Worm (Caenorhabditis elegans) whole organism, L1 larva: Measurements from ENCODE around the gene mpst-2.

Experiments
- C16A3.4 ChIP-seq: fragments of 150-350 bp; optimal IDR thresholded peaks from 2 replicates; lab custom pipeline; 2014; ENCODE audit warnings: missing biosample characterization, missing genetic modification characterization
- C34B4.2 ChIP-seq: sonication (generic microtip); optimal IDR thresholded peaks from 2 replicates; lab custom pipeline; 2017; ENCODE audit warnings: mild to moderate bottlenecking, missing genetic modification characterization, missing compliant biosample characterization
- F16B12.6 ChIP-seq: fragments of 150-350 bp; optimal IDR thresholded peaks from 2 replicates; lab custom pipeline; 2014; ENCODE audit warnings: missing biosample characterization, missing genetic modification characterization
- Y116A8C.19 ChIP-seq: sonication (generic microtip); optimal IDR thresholded peaks from 2 replicates; lab custom pipeline; 2016; ENCODE audit warnings: missing compliant biosample characterization, missing genetic modification characterization, borderline replicate concordance
- alr-1 ChIP-seq: fragments of 200-800 bp; sonication (Bioruptor generic); optimal IDR thresholded peaks from 2 replicates; lab custom pipeline; 2018; ENCODE audit warnings: borderline replicate concordance, mild to moderate bottlenecking, missing genetic modification characterization, missing compliant biosample characterization
- ama-1 ChIP-seq: fragments of 150-350 bp; optimal IDR thresholded peaks from 2 replicates; lab custom pipeline; 2014
- ceh-82 ChIP-seq, 3 experiments: fragments of 150-350 bp in 1 of 3; sonication (generic microtip) in 2 of 3; optimal IDR thresholded peaks; 2 replicates each; lab custom pipeline; 2014 to 2017; ENCODE audit warnings: missing biosample characterization in 3 of 3, missing genetic modification characterization in 3 of 3
- egl-13 ChIP-seq: sonication (generic microtip); optimal IDR thresholded peaks from 2 replicates; lab custom pipeline; 2016; ENCODE audit warnings: missing genotype, missing genetic modification reagents, missing genetic modification characterization, missing compliant biosample characterization
- elt-2 ChIP-seq: sonication (generic microtip); optimal IDR thresholded peaks from 2 replicates; lab custom pipeline; 2016; ENCODE audit warnings: missing genetic modification characterization, mild to moderate bottlenecking, inconsistent platforms, missing compliant biosample characterization, missing genetic modification reagents
- ets-5 ChIP-seq: fragments of 200-800 bp; sonication (Bioruptor generic); IDR thresholded peaks from 2 replicates; pipeline ENCODE4 v1.3.6; 2022; ENCODE audit warnings: missing genetic modification characterization, missing compliant biosample characterization
- fkh-4 ChIP-seq: sonication (generic microtip); optimal IDR thresholded peaks from 2 replicates; lab custom pipeline; 2016; ENCODE audit warnings: missing compliant biosample characterization, missing genetic modification characterization, borderline replicate concordance
- fkh-8 ChIP-seq: sonication (generic microtip); optimal IDR thresholded peaks from 2 replicates; lab custom pipeline; 2016; ENCODE audit warnings: mild to moderate bottlenecking, missing genetic modification characterization, missing compliant biosample characterization
- fos-1 ChIP-seq: fragments of 150-350 bp; optimal IDR thresholded peaks from 2 replicates; lab custom pipeline; 2014; ENCODE audit warnings: missing biosample characterization, missing genetic modification characterization
- grh-1 ChIP-seq: fragments of 200-800 bp; sonication (Bioruptor generic); IDR thresholded peaks from 2 replicates; pipeline ENCODE4 v1.3.6; 2022; ENCODE audit warnings: missing genetic modification reagents, missing genetic modification characterization, missing compliant biosample characterization
- hlh-17 ChIP-seq: fragments of 200-800 bp; sonication (Bioruptor generic); optimal IDR thresholded peaks from 2 replicates; lab custom pipeline; 2018; ENCODE audit warnings: missing genetic modification characterization, mild to moderate bottlenecking, missing compliant biosample characterization, moderate library complexity, borderline replicate concordance
- hlh-4 ChIP-seq: sonication (generic microtip); optimal IDR thresholded peaks from 2 replicates; lab custom pipeline; 2016; ENCODE audit warnings: mild to moderate bottlenecking, missing genetic modification characterization, missing compliant biosample characterization
- hpl-2 ChIP-seq: fragments of 150-350 bp; optimal IDR thresholded peaks from 2 replicates; lab custom pipeline; 2014; ENCODE audit warnings: missing biosample characterization, missing genetic modification reagents, missing genetic modification characterization
- irx-1 ChIP-seq: sonication (generic microtip); optimal IDR thresholded peaks from 2 replicates; lab custom pipeline; 2016; ENCODE audit warnings: missing genetic modification characterization, missing compliant biosample characterization
- jun-1 ChIP-seq: fragments of 150-350 bp; optimal IDR thresholded peaks from 2 replicates; lab custom pipeline; 2014; ENCODE audit warnings: missing biosample characterization, missing genetic modification reagents, missing genetic modification characterization
- lin-14 ChIP-seq: fragments of 200-800 bp; sonication (Bioruptor generic); optimal IDR thresholded peaks from 2 replicates; lab custom pipeline; 2018; ENCODE audit warnings: mild to moderate bottlenecking, missing genetic modification characterization, moderate library complexity, missing compliant biosample characterization
- lin-39 ChIP-seq: fragments of 150-350 bp; optimal IDR thresholded peaks from 2 replicates; lab custom pipeline; 2014; ENCODE audit warnings: missing biosample characterization, missing genetic modification reagents, missing genetic modification characterization
- lsy-2 ChIP-seq, 2 experiments: fragments of 150-350 bp; optimal IDR thresholded peaks; 2 replicates each; lab custom pipeline; 2014; ENCODE audit warnings: missing biosample characterization in 2 of 2, missing genetic modification characterization in 2 of 2
- mab-9 ChIP-seq: fragments of 200-800 bp; sonication (Bioruptor generic); IDR thresholded peaks from 2 replicates; pipeline ENCODE4 v1.3.6; 2022; ENCODE audit warnings: missing genetic modification reagents, missing genetic modification characterization, missing compliant biosample characterization
- mef-2 ChIP-seq: fragments of 150-350 bp; optimal IDR thresholded peaks from 2 replicates; lab custom pipeline; 2014; ENCODE audit warnings: missing biosample characterization, missing genetic modification characterization
- nhr-12 ChIP-seq: sonication (generic microtip); optimal IDR thresholded peaks from 2 replicates; lab custom pipeline; 2017; ENCODE audit warnings: missing biosample characterization, missing genetic modification characterization
- nhr-20 ChIP-seq: sonication (generic microtip); optimal IDR thresholded peaks from 2 replicates; lab custom pipeline; 2016; ENCODE audit warnings: mild to moderate bottlenecking, missing genetic modification characterization, missing compliant biosample characterization
- nhr-237 ChIP-seq: fragments of 150-350 bp; optimal IDR thresholded peaks from 2 replicates; lab custom pipeline; 2014; ENCODE audit warnings: missing biosample characterization, missing genetic modification characterization
- nhr-28 ChIP-seq: fragments of 150-350 bp; optimal IDR thresholded peaks from 2 replicates; lab custom pipeline; 2014; ENCODE audit warnings: missing biosample characterization, missing genetic modification characterization
- nhr-77 ChIP-seq: fragments of 150-350 bp; optimal IDR thresholded peaks from 2 replicates; lab custom pipeline; 2014; ENCODE audit warnings: missing biosample characterization, missing genetic modification characterization
- pax-3 ChIP-seq: fragments of 200-800 bp; sonication (Bioruptor generic); optimal IDR thresholded peaks from 2 replicates; lab custom pipeline; 2018; ENCODE audit warnings: mild to moderate bottlenecking, missing genetic modification characterization, moderate library complexity, missing compliant biosample characterization
- pqm-1 ChIP-seq: sonication (generic microtip); optimal IDR thresholded peaks from 3 replicates; lab custom pipeline; 2017; ENCODE audit warnings: missing biosample characterization, missing genetic modification characterization
- rnt-1 ChIP-seq: sonication (generic microtip); optimal IDR thresholded peaks from 2 replicates; lab custom pipeline; 2016; ENCODE audit warnings: mild to moderate bottlenecking, missing genetic modification characterization, moderate library complexity, missing compliant biosample characterization
- snpc-4 ChIP-seq: fragments of 150-350 bp; optimal IDR thresholded peaks from 2 replicates; lab custom pipeline; 2014; ENCODE audit warnings: missing biosample characterization, missing genetic modification characterization
- snu-23 ChIP-seq: sonication (generic microtip); optimal IDR thresholded peaks from 2 replicates; lab custom pipeline; 2016; ENCODE audit warnings: missing genetic modification characterization, missing compliant biosample characterization
- sptf-1 ChIP-seq: fragments of 150-350 bp; optimal IDR thresholded peaks from 2 replicates; lab custom pipeline; 2014; ENCODE audit warnings: missing biosample characterization, missing genetic modification characterization
- swsn-7 ChIP-seq: sonication (generic microtip); optimal IDR thresholded peaks from 2 replicates; lab custom pipeline; 2016; ENCODE audit warnings: missing genetic modification characterization, missing compliant biosample characterization
- tbx-2 ChIP-seq: sonication (generic microtip); optimal IDR thresholded peaks from 2 replicates; lab custom pipeline; 2016; ENCODE audit warnings: missing genetic modification characterization, missing compliant biosample characterization
- unc-130 ChIP-seq: fragments of 150-350 bp; optimal IDR thresholded peaks from 2 replicates; lab custom pipeline; 2017; ENCODE audit warnings: missing biosample characterization, missing genetic modification characterization, inconsistent platforms
- unc-30 ChIP-seq: sonication (generic microtip); optimal IDR thresholded peaks from 2 replicates; lab custom pipeline; 2017; ENCODE audit warnings: missing biosample characterization, missing genetic modification characterization
- unc-62 ChIP-seq: fragments of 150-350 bp; optimal IDR thresholded peaks from 2 replicates; lab custom pipeline; 2014; ENCODE audit warnings: missing biosample characterization, missing genetic modification reagents, missing genetic modification characterization
- unc-86 ChIP-seq: sonication (generic microtip); optimal IDR thresholded peaks from 2 replicates; lab custom pipeline; 2016; ENCODE audit warnings: missing genetic modification characterization, missing compliant biosample characterization
- vab-15 ChIP-seq: sonication (generic microtip); optimal IDR thresholded peaks from 2 replicates; lab custom pipeline; 2017; ENCODE audit warnings: missing genotype, mild to moderate bottlenecking, missing genetic modification characterization, missing compliant biosample characterization
- zag-1 ChIP-seq: fragments of 150-350 bp; optimal IDR thresholded peaks from 2 replicates; lab custom pipeline; 2014; ENCODE audit warnings: missing biosample characterization, missing genetic modification characterization
- ztf-4 ChIP-seq: fragments of 150-350 bp; optimal IDR thresholded peaks from 2 replicates; lab custom pipeline; 2014; ENCODE audit warnings: missing biosample characterization, missing genetic modification characterization

Gene mpst-2

ce11 chrV:14855626-14856025 lies 37.6 kb downstream of the mpst-2 start (continued):
- TF ChIP-seq tbx-2 (tag; lab: Kevin White, UChicago), result no peak
- TF ChIP-seq unc-86 (tag; lab: Kevin White, UChicago), result no peak
- TF ChIP-seq nhr-28 (tag; lab: Kevin White, UChicago), result no peak
- TF ChIP-seq nhr-20 (tag; lab: Kevin White, UChicago), result peak; percentile 41
- no peak for TF ChIP-seq irx-1
- TF ChIP-seq nhr-12 (tag; lab: Kevin White, UChicago), result no peak
- TF ChIP-seq C16A3.4, result peak; percentile 50
- no peak for TF ChIP-seq fkh-4 (tag; lab: Kevin White, UChicago)
- TF ChIP-seq hpl-2 (GFP tag; lab: Kevin White, UChicago), result no peak
- no peak for TF ChIP-seq F16B12.6 (tag; lab: Kevin White, UChicago)
- no peak for TF ChIP-seq sptf-1 (tag; lab: Kevin White, UChicago)
- no peak for TF ChIP-seq jun-1 (tag; lab: Kevin White, UChicago)
- TF ChIP-seq ama-1 (lab: Kevin White, UChicago), result no peak
- TF ChIP-seq rnt-1, result peak; percentile 63
- TF ChIP-seq egl-13, result no peak
- TF ChIP-seq vab-15 (tag; lab: Kevin White, UChicago), result no peak
- peak; percentile 6 for TF ChIP-seq swsn-7 (tag; lab: Kevin White, UChicago)
- no peak for TF ChIP-seq nhr-237
- TF ChIP-seq ztf-4 (tag; lab: Kevin White, UChicago), result no peak
- TF ChIP-seq C34B4.2, result no peak
- TF ChIP-seq pax-3 (tag; lab: Kevin White, UChicago), result peak; percentile 42
- no peak for TF ChIP-seq ets-5
- no peak for TF ChIP-seq alr-1 (tag; lab: Kevin White, UChicago)
- no peak for TF ChIP-seq fkh-8 (tag; lab: Kevin White, UChicago)
- TF ChIP-seq unc-62, result no peak
- TF ChIP-seq elt-2 (tag; lab: Kevin White, UChicago), result no peak
- no peak for TF ChIP-seq unc-30
- TF ChIP-seq mab-9 (GFP tag; lab: Robert Waterston, UW), result no peak
- no peak for TF ChIP-seq lin-39
- TF ChIP-seq unc-130 (tag; lab: Kevin White, UChicago), result peak; percentile 47
- TF ChIP-seq grh-1 (GFP tag; lab: Robert Waterston, UW), result no peak
- TF ChIP-seq snpc-4, result peak; percentile 11
- peak; percentile 55 for TF ChIP-seq snu-23
- no peak for TF ChIP-seq pqm-1 (tag; lab: Kevin White, UChicago)
- TF ChIP-seq hlh-4, result no peak
- TF ChIP-seq nhr-77 (tag; lab: Kevin White, UChicago), result no peak
- TF ChIP-seq lsy-2 (tag; optimal IDR thresholded peaks at IDR 0.05; lab: Kevin White, UChicago), result no peak
- no peak for TF ChIP-seq zag-1
- TF ChIP-seq fos-1 (tag; lab: Kevin White, UChicago), result no peak
- no peak for TF ChIP-seq Y116A8C.19 (tag; lab: Kevin White, UChicago)
- no peak for TF ChIP-seq ceh-82 (tag; optimal IDR thresholded peaks at IDR 0.05; lab: Kevin White, UChicago)
- TF ChIP-seq hlh-17 (GFP tag; lab: Kevin White, UChicago), result no peak
- no peak for TF ChIP-seq lin-14 (GFP tag; lab: Kevin White, UChicago)
- no peak for TF ChIP-seq mef-2 (tag; lab: Kevin White, UChicago)

- TF ChIP-seq ztf-4 (tag; lab: Kevin White, UChicago) (no peak), lin-14 (GFP tag; lab: Kevin White, UChicago) (peak; percentile 30)
Observed at ce11 chrV:14854261-14854660, 39.0 kb downstream of the mpst-2 start.
